Worm (Caenorhabditis elegans): ENCODE data around the gene gldi-8.

ce11 chrIII:12565791-12566190 is 33.7 kb downstream of the gldi-8 start:
- no peak for TF ChIP-seq elt-2 (tag; optimal IDR thresholded peaks at IDR 0.05)
- TF ChIP-seq fkh-10 (GFP tag; optimal IDR thresholded peaks at IDR 0.05) = no peak

Data from whole organism, L1 larva.